Worm (Caenorhabditis elegans): ENCODE data around the gene ZC239.3.

DNA sequence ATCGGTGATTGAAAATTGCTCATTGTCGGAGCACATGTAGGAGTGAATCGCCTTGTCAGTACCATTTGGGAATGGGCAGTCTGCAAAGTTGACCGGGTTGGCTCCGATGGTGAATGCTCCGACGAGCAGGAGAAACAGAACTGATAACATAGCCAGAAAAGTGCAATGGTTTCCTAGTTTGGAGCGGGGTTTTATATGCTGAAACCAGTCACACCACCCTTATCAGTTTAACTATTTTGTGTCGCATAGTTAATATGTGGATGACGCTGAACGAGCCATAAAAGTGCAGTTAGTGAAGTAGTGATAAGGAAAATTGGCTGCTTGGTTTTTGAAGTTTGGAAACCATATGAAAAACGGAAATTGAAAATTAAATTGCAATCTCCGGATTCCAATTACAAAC lies 30.0 kb downstream of the ZC239.3 start, which contains the start of gene C17F4.7:
- TF ChIP-seq him-1 (tag; optimal IDR thresholded peaks at IDR 0.05) (no peak), W03F9.2 (tag; optimal IDR thresholded peaks at IDR 0.05) (no peak), dao-5 (tag; optimal IDR thresholded peaks at IDR 0.05) (no peak)
